Worm (Caenorhabditis elegans) whole organism, mixed stage, embryonic: ENCODE results near the gene C17H12.12.

Experiments
- ceh-39 ChIP-seq: fragments of 150-350 bp; optimal IDR thresholded peaks from 2 replicates; lab custom pipeline; 2014; ENCODE audit warnings: missing biosample characterization, missing genetic modification characterization
- ces-1 ChIP-seq: fragments of 150-350 bp; optimal IDR thresholded peaks from 2 replicates; lab custom pipeline; 2014; ENCODE audit warnings: missing biosample characterization, missing genetic modification reagents, missing genetic modification characterization
- mep-1 ChIP-seq: fragments of 150-350 bp; optimal IDR thresholded peaks from 2 replicates; lab custom pipeline; 2017; ENCODE audit warnings: missing biosample characterization, missing genetic modification reagents, missing genetic modification characterization, inconsistent platforms
- nhr-76 ChIP-seq: sonication (generic microtip); optimal IDR thresholded peaks from 2 replicates; lab custom pipeline; 2017; ENCODE audit warnings: missing biosample characterization, missing genetic modification characterization
- sptf-1 ChIP-seq: sonication (generic microtip); optimal IDR thresholded peaks from 2 replicates; lab custom pipeline; 2017; ENCODE audit warnings: mild to moderate bottlenecking, missing genetic modification characterization, moderate library complexity, missing compliant biosample characterization
- unc-120 ChIP-seq: sonication (generic microtip); optimal IDR thresholded peaks from 2 replicates; lab custom pipeline; 2017; ENCODE audit warnings: missing genetic modification characterization, missing compliant biosample characterization; ENCODE audit not compliant: poor library complexity, severe bottlenecking

DNA sequence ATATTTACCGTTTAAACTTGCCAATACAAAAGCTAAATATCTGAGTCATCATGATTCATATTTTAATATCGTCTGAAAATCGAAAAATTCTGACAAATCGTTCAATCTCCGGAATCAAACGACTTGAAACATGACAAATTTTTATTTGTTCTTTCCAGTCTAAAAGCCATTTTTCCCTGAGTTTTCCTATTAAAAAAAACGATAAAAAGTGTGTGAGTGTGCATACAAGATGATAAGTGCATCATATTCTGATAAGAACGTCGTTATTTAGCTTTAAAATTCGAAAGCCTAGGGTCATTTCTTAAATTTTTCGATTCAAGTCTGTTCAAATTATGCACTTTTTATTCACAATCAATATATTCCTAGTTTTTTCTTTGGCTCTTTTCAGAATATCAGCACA, 34.2 kb downstream of the C17H12.12 start, which contains the start of gene H20E11.1:
- TF ChIP-seq ceh-39 (no peak), mep-1 (tag; lab: Kevin White, UChicago) (no peak), unc-120 (tag; lab: Kevin White, UChicago) (no peak), nhr-76 (tag; lab: Kevin White, UChicago) (no peak), sptf-1 (no peak), ces-1 (GFP tag; lab: Kevin White, UChicago) (no peak)
